Fruit fly (Drosophila melanogaster): ENCODE data around the gene CG43218.

The CG43218 gene

DNA sequence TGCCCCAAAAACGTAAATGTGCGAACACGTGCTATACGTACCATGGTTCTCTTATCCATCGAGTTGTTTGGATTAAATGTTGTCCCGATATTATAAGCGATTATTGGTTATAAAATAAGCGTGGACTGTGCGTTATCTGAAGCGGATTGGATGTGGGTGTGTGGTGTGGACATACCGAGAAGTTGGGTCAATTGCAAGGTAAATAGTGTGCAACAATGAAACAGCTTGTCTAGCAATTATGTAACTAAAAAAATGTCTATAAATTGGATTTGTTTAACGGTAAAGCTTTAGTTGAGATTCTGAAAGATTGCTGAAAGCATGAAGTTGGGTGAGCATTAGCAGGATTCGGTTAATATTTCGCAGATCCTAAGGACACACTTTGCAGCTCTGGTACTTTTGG is at the start of gene CG43218:
CG43218 (plus strand) TSS at position 290 of the 400 bp plus-strand sequence.
- TF ChIP-seq Ets98B (GFP tag; IDR thresholded peaks at IDR 0.05): no peak
- TF ChIP-seq CG34367 (tag; optimal IDR thresholded peaks at IDR 0.05): no peak
- TF ChIP-seq Pif1B (GFP tag; optimal IDR thresholded peaks at IDR 0.05): no peak
- TF ChIP-seq CG15710 (tag; optimal IDR thresholded peaks at IDR 0.05): no peak
- TF ChIP-seq D1 (tag; optimal IDR thresholded peaks at IDR 0.05): no peak
- no peak for TF ChIP-seq CG32121 (GFP tag; IDR thresholded peaks at IDR 0.05)
- TF ChIP-seq CG9948 (tag; optimal IDR thresholded peaks at IDR 0.05): no peak
- no peak for TF ChIP-seq CG4496 (GFP tag; IDR thresholded peaks at IDR 0.05)
- no peak for TF ChIP-seq EcR (GFP tag; optimal IDR thresholded peaks at IDR 0.05)
- TF ChIP-seq Pif1A (GFP tag; optimal IDR thresholded peaks at IDR 0.05): no peak
- no peak for TF ChIP-seq rn (GFP tag; IDR thresholded peaks at IDR 0.05)
- TF ChIP-seq CG12605 (GFP tag; IDR thresholded peaks at IDR 0.05): no peak
- no peak for TF ChIP-seq Snoo (tag; optimal IDR thresholded peaks at IDR 0.05)
- TF ChIP-seq CG17806 (tag; optimal IDR thresholded peaks at IDR 0.05): no peak

DNA sequence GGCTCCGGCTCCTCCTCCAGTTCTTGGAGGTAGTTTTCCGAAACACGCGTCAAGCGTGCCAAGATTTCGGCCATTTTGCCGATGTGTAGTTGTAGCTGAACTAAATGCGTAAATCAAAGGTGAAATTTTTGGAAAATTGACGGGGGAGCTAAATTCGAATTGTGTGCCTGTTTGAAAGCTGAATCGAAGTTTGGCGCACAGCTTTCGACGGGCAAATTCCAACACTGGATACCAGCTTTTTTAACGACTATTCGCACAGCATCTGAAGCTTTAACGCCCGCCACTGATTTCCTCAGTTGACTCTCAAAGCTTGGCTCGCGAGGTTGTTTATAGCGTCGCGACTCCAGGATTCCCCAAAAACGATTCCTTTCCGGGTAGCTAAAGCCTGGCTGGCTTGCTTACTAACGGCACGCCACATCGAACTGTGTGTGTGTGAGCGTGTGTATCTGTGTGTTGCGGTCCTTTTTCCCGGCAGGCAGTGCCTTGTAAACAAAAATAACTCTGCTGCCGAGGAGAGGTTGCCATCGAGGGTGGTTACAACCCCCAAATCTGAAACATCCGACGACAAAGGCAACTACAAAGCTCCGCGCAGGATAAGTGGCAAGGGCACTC is 47.8 kb upstream of the CG43218 start, which contains the start of the genes CG10510 and CG10508:
CG10510 (minus strand) TSS at position 164 of the 612 bp plus-strand sequence.
CG10508 (plus strand) TSS at position 295 of the 612 bp plus-strand sequence.
- TF ChIP-seq D1 (tag; optimal IDR thresholded peaks at IDR 0.05) (no peak), CG9948 (tag; optimal IDR thresholded peaks at IDR 0.05) (no peak), CG13204 (GFP tag; optimal IDR thresholded peaks at IDR 0.05) (no peak), CG17806 (tag; optimal IDR thresholded peaks at IDR 0.05) (no peak), CG12605 (GFP tag; IDR thresholded peaks at IDR 0.05) (0 out of 2 replicates have a peak, but pooled peaks have one; percentile 12), Snoo (tag; optimal IDR thresholded peaks at IDR 0.05) (no peak), CG4496 (GFP tag; IDR thresholded peaks at IDR 0.05) (peak; percentile 43; the same call in 1 of the 3 replicates), CG15710 (tag; optimal IDR thresholded peaks at IDR 0.05) (no peak)

- TF ChIP-seq fd96Ca (GFP tag; IDR thresholded peaks at IDR 0.05) (no peak), CG4496 (GFP tag; IDR thresholded peaks at IDR 0.05) (no peak), D1 (tag; optimal IDR thresholded peaks at IDR 0.05) (no peak), CG8301 (tag; optimal IDR thresholded peaks at IDR 0.05) (no peak), CG10348 (GFP tag; IDR thresholded peaks at IDR 0.05) (no peak), EcR (GFP tag; optimal IDR thresholded peaks at IDR 0.05) (no peak), CG34367 (tag; optimal IDR thresholded peaks at IDR 0.05) (no peak), CG13204 (GFP tag; optimal IDR thresholded peaks at IDR 0.05) (no peak), CG32121 (GFP tag; IDR thresholded peaks at IDR 0.05) (no peak), rn (GFP tag; IDR thresholded peaks at IDR 0.05) (no peak), CG12605 (GFP tag; IDR thresholded peaks at IDR 0.05) (no peak)
These were observed 41.0 kb upstream of the CG43218 start, which contains the start of the genes Trmt112 and Ilk for dm6 chr3L:21216697-21217291. Gene Trmt112, minus strand, starts transcription at chr3L:21216839. Gene Ilk, plus strand, starts transcription at chr3L:21216901.

DNA sequence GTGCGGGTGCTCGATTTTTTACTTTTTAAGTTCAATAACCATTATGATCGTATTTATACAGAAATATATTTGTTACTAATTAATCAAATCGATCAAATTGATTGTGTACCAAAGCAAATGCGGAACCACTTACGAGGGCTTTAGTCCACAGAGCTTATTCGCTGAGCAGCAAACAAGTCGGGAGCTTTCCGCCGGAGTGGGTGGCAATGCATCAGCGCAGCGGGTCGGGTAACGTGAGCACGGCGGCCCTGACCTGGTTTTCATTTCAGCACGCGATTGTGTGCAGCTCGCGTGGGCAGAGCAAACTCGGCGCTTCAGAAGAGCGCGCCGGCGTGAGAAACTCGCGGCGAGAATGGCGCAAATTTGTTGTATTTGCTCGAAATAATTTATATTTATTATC is 38.7 kb upstream of the CG43218 start:
- TF ChIP-seq CG4496 (GFP tag; IDR thresholded peaks at IDR 0.05): peak; percentile 66; the same call in 2 of the 3 replicates
- TF ChIP-seq rn (GFP tag; IDR thresholded peaks at IDR 0.05): no peak
- TF ChIP-seq CG32121 (GFP tag; IDR thresholded peaks at IDR 0.05): peak; percentile 41; the same call in 1 of the 2 replicates

dm6 chr3L:21220100-21220499 is 37.7 kb upstream of the CG43218 start, which contains the start of gene CG43219:
Gene CG43219, plus strand, starts transcription at chr3L:21220400.
- no peak for TF ChIP-seq fd96Ca (GFP tag; IDR thresholded peaks at IDR 0.05)
- TF ChIP-seq CG4496 (GFP tag; IDR thresholded peaks at IDR 0.05): 0 out of 3 replicates have a peak, but pooled peaks have one; percentile 22

dm6 chr3L:21223268-21223667 is 34.6 kb upstream of the CG43218 start:
- TF ChIP-seq CG13204 (GFP tag; optimal IDR thresholded peaks at IDR 0.05) (no peak), CG12605 (GFP tag; IDR thresholded peaks at IDR 0.05) (no peak), CG8301 (tag; optimal IDR thresholded peaks at IDR 0.05) (peak; percentile 76), CG8159 (tag; optimal IDR thresholded peaks at IDR 0.05) (no peak), D1 (tag; optimal IDR thresholded peaks at IDR 0.05) (no peak), Snoo (tag; optimal IDR thresholded peaks at IDR 0.05) (no peak), CG4496 (GFP tag; IDR thresholded peaks at IDR 0.05) (peak; percentile 61; the same call in 1 of the 3 replicates), CG32121 (GFP tag; IDR thresholded peaks at IDR 0.05) (peak; percentile 79), EcR (GFP tag; optimal IDR thresholded peaks at IDR 0.05) (no peak), CG10348 (GFP tag; IDR thresholded peaks at IDR 0.05) (no peak), CG17806 (tag; optimal IDR thresholded peaks at IDR 0.05) (no peak), Pif1B (GFP tag; optimal IDR thresholded peaks at IDR 0.05) (no peak), Pif1A (GFP tag; optimal IDR thresholded peaks at IDR 0.05) (peak; percentile 20), CG9948 (tag; optimal IDR thresholded peaks at IDR 0.05) (peak; percentile 8), CG14655 (GFP tag; optimal IDR thresholded peaks at IDR 0.05) (peak; percentile 76), Ets98B (GFP tag; IDR thresholded peaks at IDR 0.05) (peak; percentile 52; the same call in 1 of the 2 replicates), CG34367 (tag; optimal IDR thresholded peaks at IDR 0.05) (no peak), CG15710 (tag; optimal IDR thresholded peaks at IDR 0.05) (no peak), fd96Ca (GFP tag; IDR thresholded peaks at IDR 0.05) (no peak), gl (tag; optimal IDR thresholded peaks at IDR 0.05) (no peak), rn (GFP tag; IDR thresholded peaks at IDR 0.05) (no peak)

All from whole organism, pupa.